Fruit fly (Drosophila melanogaster) whole organism, embryonic: Measurements from ENCODE around the gene CG34041.

Experiments used
- Antp ChIP-seq: fragments of 200-800 bp; sonication (Bioruptor generic); optimal IDR thresholded peaks from 3 replicates; lab custom pipeline; 2016; ENCODE audit warnings: missing biosample characterization, missing genetic modification characterization
- Asciz ChIP-seq: fragments of 200-800 bp; sonication (Bioruptor generic); optimal IDR thresholded peaks from 2 replicates; lab custom pipeline; 2017; ENCODE audit warnings: missing biosample characterization, mild to moderate bottlenecking, missing genetic modification characterization, missing genetic modification reagents
- CG10543 ChIP-seq: fragments of 200-800 bp; sonication (Bioruptor generic); optimal IDR thresholded peaks from 3 replicates; lab custom pipeline; 2017; ENCODE audit warnings: missing biosample characterization, mild to moderate bottlenecking, missing genetic modification characterization, moderate library complexity
- CG12659 ChIP-seq: fragments of 200-800 bp; sonication (Bioruptor generic); optimal IDR thresholded peaks from 3 replicates; lab custom pipeline; 2017; ENCODE audit warnings: mild to moderate bottlenecking, missing biosample characterization, missing genetic modification reagents, missing genetic modification characterization
- CG12769 ChIP-seq: fragments of 200-800 bp; sonication (Bioruptor generic); optimal IDR thresholded peaks from 2 replicates; lab custom pipeline; 2019; ENCODE audit warnings: missing biosample characterization, mild to moderate bottlenecking, missing genetic modification characterization, moderate library complexity
- CG13624 ChIP-seq: fragments of 200-800 bp; sonication (Bioruptor generic); optimal IDR thresholded peaks from 2 replicates; lab custom pipeline; 2016; ENCODE audit warnings: missing biosample characterization, missing genetic modification characterization
- CG14014 ChIP-seq: fragments of 200-800 bp; sonication (Bioruptor generic); IDR thresholded peaks from 2 replicates; pipeline ENCODE4 v1.3.6; 2022; ENCODE audit warnings: missing biosample characterization, missing genetic modification characterization
- CG15514 ChIP-seq: fragments of 200-800 bp; sonication (Bioruptor generic); optimal IDR thresholded peaks from 3 replicates; lab custom pipeline; 2017; ENCODE audit warnings: missing biosample characterization, missing genetic modification characterization, mild to moderate bottlenecking, moderate library complexity, missing genetic modification reagents
- CG1603 ChIP-seq: fragments of 200-800 bp; sonication (Bioruptor generic); optimal IDR thresholded peaks from 2 replicates; lab custom pipeline; 2019; ENCODE audit warnings: missing biosample characterization, mild to moderate bottlenecking, missing genetic modification characterization, moderate library complexity
- CG17361 ChIP-seq: fragments of 200-800 bp; sonication (Bioruptor generic); IDR thresholded peaks from 3 replicates; pipeline ENCODE4 v1.3.6; 2022; ENCODE audit warnings: missing biosample characterization, missing genetic modification characterization
- CG31224 ChIP-seq: fragments of 200-800 bp; sonication (Bioruptor generic); IDR thresholded peaks from 2 replicates; pipeline ENCODE4 v1.3.6; 2022; ENCODE audit warnings: missing biosample characterization, missing genetic modification characterization
- CG33213 ChIP-seq: fragments of 200-800 bp; sonication (Bioruptor generic); optimal IDR thresholded peaks from 3 replicates; lab custom pipeline; 2016; ENCODE audit warnings: missing biosample characterization, missing genetic modification characterization
- CG6175 ChIP-seq: fragments of 200-800 bp; sonication (Bioruptor generic); IDR thresholded peaks from 3 replicates; pipeline ENCODE4 v1.3.6; 2022; ENCODE audit warnings: missing biosample characterization, missing genetic modification characterization
- CG8359 ChIP-seq: fragments of 200-800 bp; sonication (Bioruptor generic); optimal IDR thresholded peaks from 2 replicates; lab custom pipeline; 2017; ENCODE audit warnings: missing biosample characterization, mild to moderate bottlenecking, missing genetic modification characterization, borderline replicate concordance
- CG9932 ChIP-seq: fragments of 200-800 bp; sonication (Bioruptor generic); IDR thresholded peaks from 2 replicates; pipeline ENCODE4 v1.3.6; 2022; ENCODE audit warnings: missing biosample characterization, missing genetic modification characterization
- CkIIα-i1 ChIP-seq: fragments of 200-800 bp; sonication (Bioruptor generic); IDR thresholded peaks from 2 replicates; pipeline ENCODE4 v1.3.6; 2022; ENCODE audit warnings: missing biosample characterization, missing genetic modification characterization
- HLH54F ChIP-seq: fragments of 200-800 bp; sonication (Bioruptor generic); optimal IDR thresholded peaks from 3 replicates; lab custom pipeline; 2016; ENCODE audit warnings: missing biosample characterization, missing genetic modification characterization
- Hr51 ChIP-seq, 2 experiments: fragments of 200-800 bp; sonication (Bioruptor generic); optimal IDR thresholded peaks; 2 replicates in 1 of 2; 3 replicates in 1 of 2; lab custom pipeline; 2016 to 2018; ENCODE audit warnings: missing biosample characterization in 2 of 2, missing genetic modification characterization in 2 of 2, mild to moderate bottlenecking in 1 of 2, moderate library complexity in 1 of 2
- Nf-YB ChIP-seq: fragments of 200-800 bp; sonication (Bioruptor generic); optimal IDR thresholded peaks from 3 replicates; lab custom pipeline; 2019; ENCODE audit warnings: missing biosample characterization, mild to moderate bottlenecking, missing genetic modification characterization, moderate library complexity
- Ptx1 ChIP-seq: fragments of 200-800 bp; sonication (Bioruptor generic); IDR thresholded peaks from 2 replicates; pipeline ENCODE4 v1.3.6; 2022; ENCODE audit warnings: missing biosample characterization, missing genetic modification characterization
- Rfx ChIP-seq: fragments of 200-800 bp; sonication (Bioruptor generic); IDR thresholded peaks from 2 replicates; pipeline ENCODE4 v1.3.6; 2022; ENCODE audit warnings: missing biosample characterization, missing genetic modification characterization
- Sox102F ChIP-seq: fragments of 200-800 bp; sonication (Bioruptor generic); optimal IDR thresholded peaks from 2 replicates; lab custom pipeline; 2018; ENCODE audit warnings: missing biosample characterization, mild to moderate bottlenecking, missing genetic modification characterization, moderate library complexity
- TFAM ChIP-seq: fragments of 200-800 bp; sonication (Bioruptor generic); optimal IDR thresholded peaks from 2 replicates; lab custom pipeline; 2017; ENCODE audit warnings: missing biosample characterization, missing genetic modification characterization, inconsistent platforms
- Taf1 ChIP-seq: fragments of 200-800 bp; sonication (Bioruptor generic); IDR thresholded peaks from 2 replicates; pipeline ENCODE4 v1.3.6; 2022; ENCODE audit warnings: missing biosample characterization, missing genetic modification characterization
- ab ChIP-seq: fragments of 200-800 bp; sonication (Bioruptor generic); optimal IDR thresholded peaks from 2 replicates; lab custom pipeline; 2016; ENCODE audit warnings: missing biosample characterization, missing genetic modification characterization
- ap ChIP-seq: fragments of 200-800 bp; sonication (Bioruptor generic); IDR thresholded peaks from 2 replicates; pipeline ENCODE4 v1.3.6; 2022; ENCODE audit warnings: missing biosample characterization, missing genetic modification characterization
- btn ChIP-seq: fragments of 200-800 bp; sonication (Bioruptor generic); optimal IDR thresholded peaks from 2 replicates; lab custom pipeline; 2016; ENCODE audit warnings: missing biosample characterization, missing genetic modification characterization
- caup ChIP-seq: fragments of 200-800 bp; sonication (Bioruptor generic); optimal IDR thresholded peaks from 3 replicates; lab custom pipeline; 2017; ENCODE audit warnings: missing biosample characterization, mild to moderate bottlenecking, missing genetic modification characterization, moderate library complexity; ENCODE audit not compliant: severe bottlenecking
- dysf ChIP-seq: fragments of 200-800 bp; sonication (Bioruptor generic); IDR thresholded peaks from 3 replicates; pipeline ENCODE4 v1.3.6; 2022; ENCODE audit warnings: missing biosample characterization, missing genetic modification characterization
- en ChIP-seq: fragments of 200-800 bp; sonication (Bioruptor generic); optimal IDR thresholded peaks from 2 replicates; lab custom pipeline; 2016; ENCODE audit warnings: missing biosample characterization, missing genetic modification characterization
- exex ChIP-seq: fragments of 200-800 bp; sonication (Bioruptor generic); optimal IDR thresholded peaks from 4 replicates; lab custom pipeline; 2018; ENCODE audit warnings: missing biosample characterization, mild to moderate bottlenecking, missing genetic modification characterization, moderate library complexity
- fu2 ChIP-seq: fragments of 200-800 bp; sonication (Bioruptor generic); optimal IDR thresholded peaks from 2 replicates; lab custom pipeline; 2016; ENCODE audit warnings: missing biosample characterization, missing genetic modification characterization
- gem ChIP-seq: fragments of 200-800 bp; sonication (Bioruptor generic); optimal IDR thresholded peaks from 2 replicates; lab custom pipeline; 2019; ENCODE audit warnings: missing biosample characterization, mild to moderate bottlenecking, missing genetic modification characterization, moderate library complexity
- grau ChIP-seq: fragments of 200-800 bp; optimal IDR thresholded peaks from 3 replicates; lab custom pipeline; 2019; ENCODE audit warnings: missing biosample characterization, mild to moderate bottlenecking, missing genetic modification characterization, moderate library complexity
- gsb ChIP-seq: fragments of 200-800 bp; sonication (Bioruptor generic); IDR thresholded peaks from 2 replicates; pipeline ENCODE4 v1.3.6; 2022; ENCODE audit warnings: missing biosample characterization, missing genetic modification characterization
- knrl ChIP-seq: fragments of 200-800 bp; sonication (Bioruptor generic); IDR thresholded peaks from 3 replicates; pipeline ENCODE4 v1.3.6; 2022; ENCODE audit warnings: missing biosample characterization, missing genetic modification characterization; ENCODE audit not compliant: partially characterized antibody
- lbe ChIP-seq: fragments of 200-800 bp; sonication (Bioruptor generic); optimal IDR thresholded peaks from 2 replicates; lab custom pipeline; 2016; ENCODE audit warnings: missing biosample characterization, mild to moderate bottlenecking, missing genetic modification characterization
- nmo ChIP-seq: fragments of 200-800 bp; sonication (Bioruptor generic); optimal IDR thresholded peaks from 2 replicates; lab custom pipeline; 2018; ENCODE audit warnings: missing biosample characterization, mild to moderate bottlenecking, missing genetic modification characterization, moderate library complexity
- p53 ChIP-seq: fragments of 200-800 bp; sonication (Bioruptor generic); optimal IDR thresholded peaks from 2 replicates; lab custom pipeline; 2016; ENCODE audit warnings: missing biosample characterization, missing genetic modification characterization
- pan ChIP-seq, 4 experiments: fragments of >200 bp in 3 of 4; fragments of 200-800 bp in 1 of 4; sonication (Bioruptor generic) in 1 of 4; optimal IDR thresholded peaks in 3 of 4; IDR thresholded peaks in 1 of 4; 2 replicates each; pipeline versions ENCODE4 v1.3.6 to Lab custom; 2017 to 2022; ENCODE audit warnings: missing biosample characterization in 2 of 4, missing genetic modification characterization in 2 of 4, mixed read lengths in 1 of 4
- pita ChIP-seq: fragments of 200-800 bp; sonication (Bioruptor generic); optimal IDR thresholded peaks from 2 replicates; lab custom pipeline; 2017; ENCODE audit warnings: missing biosample characterization, mild to moderate bottlenecking, missing genetic modification characterization
- psq ChIP-seq: fragments of 200-800 bp; sonication (Bioruptor generic); optimal IDR thresholded peaks from 2 replicates; lab custom pipeline; 2017; ENCODE audit warnings: missing biosample characterization, missing genetic modification characterization
- pum ChIP-seq: fragments of 200-800 bp; sonication (Bioruptor generic); optimal IDR thresholded peaks from 2 replicates; lab custom pipeline; 2016; ENCODE audit warnings: missing biosample characterization, missing genetic modification characterization
- row ChIP-seq: fragments of 200-800 bp; sonication (Bioruptor generic); IDR thresholded peaks from 3 replicates; pipeline ENCODE4 v1.3.6; 2022; ENCODE audit warnings: missing biosample characterization, missing genetic modification characterization
- salm ChIP-seq: fragments of 200-800 bp; sonication (Bioruptor generic); optimal IDR thresholded peaks from 2 replicates; lab custom pipeline; 2018; ENCODE audit warnings: missing biosample characterization, mild to moderate bottlenecking, missing genetic modification characterization
- so ChIP-seq: fragments of 200-800 bp; sonication (Bioruptor generic); IDR thresholded peaks from 3 replicates; pipeline ENCODE4 v1.3.6; 2022; ENCODE audit warnings: missing biosample characterization, missing genetic modification characterization
- ssp ChIP-seq: fragments of 200-800 bp; sonication (Bioruptor generic); IDR thresholded peaks from 2 replicates; pipeline ENCODE4 v1.3.6; 2022; ENCODE audit warnings: missing biosample characterization, missing genetic modification characterization
- toy ChIP-seq: fragments of 200-800 bp; sonication (Bioruptor generic); IDR thresholded peaks from 2 replicates; pipeline ENCODE4 v1.3.6; 2022; ENCODE audit warnings: missing biosample characterization, missing genetic modification characterization
- trh ChIP-seq: fragments of 200-800 bp; sonication (Bioruptor generic); optimal IDR thresholded peaks from 2 replicates; lab custom pipeline; 2016; ENCODE audit warnings: missing biosample characterization, missing genetic modification characterization
- zfh2 ChIP-seq: fragments of 200-800 bp; sonication (Bioruptor generic); optimal IDR thresholded peaks from 2 replicates; lab custom pipeline; 2016; ENCODE audit warnings: missing biosample characterization, missing genetic modification characterization

CG34041 gene

DNA sequence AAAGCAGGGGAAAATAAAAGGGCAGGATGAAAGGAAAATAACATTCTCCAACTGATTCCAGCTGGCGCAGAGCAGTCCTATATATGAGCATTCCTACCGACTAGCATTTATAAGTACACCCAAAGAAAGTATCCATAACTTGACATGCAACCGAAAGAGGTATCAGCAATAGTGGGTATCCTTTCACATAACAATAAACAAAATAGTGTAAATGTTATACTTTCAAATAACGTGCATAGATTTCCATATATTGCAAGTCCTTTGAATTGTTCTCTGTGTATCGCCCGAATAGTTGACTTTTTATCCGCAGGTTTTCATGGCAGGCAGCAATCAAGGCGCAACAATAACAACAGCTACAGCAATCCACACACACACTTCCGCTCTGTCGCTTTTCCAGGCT lies 42.2 kb downstream of the CG34041 start (continued):
- peak; percentile 47; the same call in 1 of the 3 replicates for TF ChIP-seq dysf
- 0 out of 2 replicates have a peak, but pooled peaks have one; percentile 22 for TF ChIP-seq ap (GFP tag; lab: Robert Waterston, UW)
- TF ChIP-seq CG17361 (GFP tag; lab: Robert Waterston, UW), result no peak
- TF ChIP-seq CG14014, result peak; percentile 32; the same call in 1 of the 2 replicates
- no peak for TF ChIP-seq toy (GFP tag; lab: Robert Waterston, UW)
- peak; percentile 25 for TF ChIP-seq CG1603
- peak; percentile 38 for TF ChIP-seq gem (tag; lab: Kevin White, UChicago)
- peak; percentile 24 for TF ChIP-seq caup (GFP tag; lab: Kevin White, UChicago)
- no peak for TF ChIP-seq fu2 (GFP tag; lab: Kevin White, UChicago)
- TF ChIP-seq HLH54F, result peak; percentile 1
- no peak for TF ChIP-seq en
- no peak for TF ChIP-seq zfh2 (GFP tag; lab: Kevin White, UChicago)
- peak; percentile 7 for TF ChIP-seq CG12659
- TF ChIP-seq trh (GFP tag; lab: Kevin White, UChicago), result no peak
- no peak for TF ChIP-seq ab
- TF ChIP-seq CG6175 (GFP tag; lab: Robert Waterston, UW), result no peak
- no peak for TF ChIP-seq knrl (GFP tag; lab: Robert Waterston, UW)
- no peak for TF ChIP-seq CG8359 (GFP tag; lab: Kevin White, UChicago)
- TF ChIP-seq TFAM (GFP tag; lab: Kevin White, UChicago), result no peak
- no peak for TF ChIP-seq CG33213 (GFP tag; lab: Kevin White, UChicago)
- no peak for TF ChIP-seq Asciz (GFP tag; lab: Kevin White, UChicago)
- no peak for TF ChIP-seq so
- no peak for TF ChIP-seq Nf-YB (GFP tag; lab: Kevin White, UChicago)
- peak; percentile 31 for TF ChIP-seq CG15514 (GFP tag; lab: Kevin White, UChicago)
- TF ChIP-seq exex (tag; lab: Kevin White, UChicago), result no peak
- TF ChIP-seq CG12769 (tag; lab: Kevin White, UChicago), result peak; percentile 50
- TF ChIP-seq Ptx1, result 0 out of 2 replicates have a peak, but pooled peaks have one; percentile 13
- TF ChIP-seq salm (tag; lab: Kevin White, UChicago), result no peak
- no peak for TF ChIP-seq pum (GFP tag; lab: Kevin White, UChicago)
- TF ChIP-seq CG13624 (GFP tag; lab: Kevin White, UChicago), result peak; percentile 10
- TF ChIP-seq grau (tag; lab: Kevin White, UChicago), result peak; percentile 30
- TF ChIP-seq nmo (GFP tag; lab: Kevin White, UChicago), result no peak
- TF ChIP-seq CG10543 (GFP tag; lab: Kevin White, UChicago), result no peak
- no peak for TF ChIP-seq gsb (GFP tag; lab: Robert Waterston, UW)
- no peak for TF ChIP-seq pita (GFP tag; lab: Kevin White, UChicago)
- TF ChIP-seq CkIIα-i1, result no peak
- TF ChIP-seq row (GFP tag; lab: Robert Waterston, UW), result peak; percentile 53
- no peak for TF ChIP-seq psq (GFP tag; lab: Kevin White, UChicago)
- TF ChIP-seq Hr51 (GFP tag; optimal IDR thresholded peaks at IDR 0.05; lab: Kevin White, UChicago), result peak in 1 of 2 experiments; percentile 41
- TF ChIP-seq btn (GFP tag; lab: Kevin White, UChicago), result no peak
- TF ChIP-seq ssp (GFP tag; lab: Robert Waterston, UW), result no peak
- TF ChIP-seq pan (optimal IDR thresholded peaks at IDR 0.05; lab: Kevin White, UChicago), result no peak
- TF ChIP-seq pan (GFP tag; optimal IDR thresholded peaks at IDR 0.05 in 1 of 2, IDR thresholded peaks at IDR 0.05 in 1 of 2), result peak in 1 of 2 experiments; percentile 38
- no peak for TF ChIP-seq p53 (GFP tag; lab: Kevin White, UChicago)
- TF ChIP-seq Taf1, result 0 out of 2 replicates have a peak, but pooled peaks have one; percentile 15
- TF ChIP-seq lbe (GFP tag; lab: Kevin White, UChicago), result no peak
- TF ChIP-seq Rfx, result peak; percentile 42; the same call in 1 of the 2 replicates
- TF ChIP-seq CG9932 (GFP tag; lab: Robert Waterston, UW), result peak; percentile 27
- peak; percentile 20 for TF ChIP-seq Sox102F
- peak; percentile 25 for TF ChIP-seq Antp (GFP tag; lab: Kevin White, UChicago)
- 0 out of 2 replicates have a peak, but pooled peaks have one; percentile 28 for TF ChIP-seq CG31224 (GFP tag; lab: Robert Waterston, UW)
